Worm (Caenorhabditis elegans): ENCODE results near the gene mes-6.

DNA sequence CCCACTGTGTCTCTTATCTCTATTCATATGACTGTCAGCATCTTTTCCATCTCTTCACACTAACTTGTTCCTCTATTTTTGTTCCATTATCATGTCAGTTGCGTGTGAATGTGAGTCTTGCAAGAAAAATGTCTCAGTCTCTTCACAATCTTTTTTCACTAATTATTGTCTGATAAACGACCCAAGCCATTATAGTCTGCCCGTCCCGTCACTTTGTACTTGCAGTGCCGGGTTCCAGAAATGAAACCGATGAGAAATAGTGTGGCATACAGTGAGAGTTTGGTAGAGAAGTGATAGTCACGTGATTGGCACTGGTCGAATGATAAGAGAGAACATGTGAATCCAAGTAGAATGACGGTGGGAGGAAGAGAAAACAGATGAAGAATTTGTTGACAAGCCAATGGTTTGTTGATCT, 16.5 kb downstream of the mes-6 start:
- no peak for TF ChIP-seq him-1 (tag; optimal IDR thresholded peaks at IDR 0.05)
- TF ChIP-seq W03F9.2 (tag; optimal IDR thresholded peaks at IDR 0.05), result peak; percentile 58
